Fruit fly (Drosophila melanogaster): ENCODE data around the gene tim.

- TF ChIP-seq CG3919 (GFP tag; optimal IDR thresholded peaks at IDR 0.05) (no peak), achi (GFP tag; optimal IDR thresholded peaks at IDR 0.05) (no peak), Blimp-1 (GFP tag; optimal IDR thresholded peaks at IDR 0.05) (no peak), ss (GFP tag; optimal IDR thresholded peaks at IDR 0.05) (no peak), CG10631 (GFP tag; optimal IDR thresholded peaks at IDR 0.05) (no peak), CG6808 (GFP tag; optimal IDR thresholded peaks at IDR 0.05) (no peak), Gug (GFP tag; IDR thresholded peaks at IDR 0.05) (no peak), dsx (GFP tag; optimal IDR thresholded peaks at IDR 0.05; ENCODE audit: poor library complexity, severe bottlenecking) (no peak), acj6 (GFP tag; optimal IDR thresholded peaks at IDR 0.05) (no peak), Sox14 (GFP tag; optimal IDR thresholded peaks at IDR 0.05) (no peak)
Measured at dm6 chr2L:3510002-3510401, 2.1 kb upstream of the tim start, which contains the start of gene CG31954.
